Fruit fly (Drosophila melanogaster): Measurements from ENCODE around the gene nkd.

The nkd gene

dm6 chr3L:19086364-19087200 is 41.3 kb upstream of the nkd start, which contains the start of gene Mkp3 (continued):
- TF ChIP-seq HHEX (GFP tag; optimal IDR thresholded peaks at IDR 0.05) (peak; percentile 92), twi (tag; optimal IDR thresholded peaks at IDR 0.05) (peak; percentile 70), CG9797 (GFP tag; optimal IDR thresholded peaks at IDR 0.05) (no peak), ems (GFP tag; optimal IDR thresholded peaks at IDR 0.05) (peak; percentile 5), CG13894 (tag; optimal IDR thresholded peaks at IDR 0.05) (peak; percentile 53), Gug (GFP tag; IDR thresholded peaks at IDR 0.05) (peak; percentile 72), mam (GFP tag; optimal IDR thresholded peaks at IDR 0.05) (peak; percentile 31), CG9437 (GFP tag; optimal IDR thresholded peaks at IDR 0.05) (peak; percentile 80), luna (GFP tag; optimal IDR thresholded peaks at IDR 0.05) (no peak), CG14050 (GFP tag; IDR thresholded peaks at IDR 0.05) (peak; percentile 83), CG3847 (GFP tag; IDR thresholded peaks at IDR 0.05) (peak; percentile 91), CG18011 (GFP tag; optimal IDR thresholded peaks at IDR 0.05) (peak; percentile 80), Lim3 (GFP tag; IDR thresholded peaks at IDR 0.05) (0 out of 2 replicates have a peak, but pooled peaks have one; percentile 6), prd (optimal IDR thresholded peaks at IDR 0.05) (no peak), prd (GFP tag; IDR thresholded peaks at IDR 0.05) (peak; percentile 87), CG4730 (GFP tag; IDR thresholded peaks at IDR 0.05) (peak; percentile 79), CG15696 (tag; optimal IDR thresholded peaks at IDR 0.05) (peak; percentile 67), CG6791 (GFP tag; IDR thresholded peaks at IDR 0.05; ENCODE audit: partially characterized antibody) (no peak), Lpt (GFP tag; optimal IDR thresholded peaks at IDR 0.05) (no peak), ham (GFP tag; IDR thresholded peaks at IDR 0.05) (peak; percentile 41), CG14860 (GFP tag; IDR thresholded peaks at IDR 0.05; ENCODE audit: partially characterized antibody) (no peak), CG31388 (GFP tag; optimal IDR thresholded peaks at IDR 0.05) (no peak), CG1233 (GFP tag; optimal IDR thresholded peaks at IDR 0.05) (peak; percentile 84), slou (GFP tag; optimal IDR thresholded peaks at IDR 0.05) (peak; percentile 43), Nf-YB (GFP tag; optimal IDR thresholded peaks at IDR 0.05) (peak; percentile 77), sna (GFP tag; IDR thresholded peaks at IDR 0.05; ENCODE audit: partially characterized antibody) (no peak), nom (GFP tag; optimal IDR thresholded peaks at IDR 0.05) (peak; percentile 84), CG10565 (GFP tag; optimal IDR thresholded peaks at IDR 0.05) (no peak), so (GFP tag; IDR thresholded peaks at IDR 0.05) (peak; percentile 94), CG17186 (GFP tag; optimal IDR thresholded peaks at IDR 0.05) (no peak), jigr1 (GFP tag; IDR thresholded peaks at IDR 0.05) (no peak), CG14441 (GFP tag; IDR thresholded peaks at IDR 0.05) (peak; percentile 88), Adf1 (GFP tag; IDR thresholded peaks at IDR 0.05) (peak; percentile 72), Camta (GFP tag; optimal IDR thresholded peaks at IDR 0.05) (no peak), fd64A (GFP tag; optimal IDR thresholded peaks at IDR 0.05) (no peak), da (GFP tag; optimal IDR thresholded peaks at IDR 0.05) (no peak), CG12391 (tag; optimal IDR thresholded peaks at IDR 0.05) (peak; percentile 91), Scr (GFP tag; IDR thresholded peaks at IDR 0.05; ENCODE audit: partially characterized antibody) (no peak), CG13287 (GFP tag; IDR thresholded peaks at IDR 0.05; ENCODE audit: partially characterized antibody) (no peak; the same call in 1 of the 2 replicates), CG13296 (GFP tag; optimal IDR thresholded peaks at IDR 0.05) (peak; percentile 94), CG4617 (GFP tag; optimal IDR thresholded peaks at IDR 0.05; ENCODE audit: borderline replicate concordance) (peak; percentile 6), CG9215 (GFP tag; IDR thresholded peaks at IDR 0.05) (peak; percentile 83), nau (GFP tag; optimal IDR thresholded peaks at IDR 0.05) (peak; percentile 81), hkb (optimal IDR thresholded peaks at IDR 0.05) (no peak), hkb (GFP tag; IDR thresholded peaks at IDR 0.05) (peak; percentile 95), bcd (GFP tag; optimal IDR thresholded peaks at IDR 0.05) (peak; percentile 92), CG32772 (GFP tag; IDR thresholded peaks at IDR 0.05) (peak; percentile 91), CG4820 (GFP tag; optimal IDR thresholded peaks at IDR 0.05) (peak; percentile 63), CG11398 (GFP tag; optimal IDR thresholded peaks at IDR 0.05) (no peak)
